Worm (Caenorhabditis elegans) whole organism, L4/young adult: ENCODE data around the gene C31H1.2.

Experiments
- W03F9.2 ChIP-seq: fragments of 150-350 bp; optimal IDR thresholded peaks from 2 replicates; lab custom pipeline; 2014; ENCODE audit warnings: missing biosample characterization, missing genetic modification characterization
- dao-5 ChIP-seq: sonication (generic microtip); optimal IDR thresholded peaks from 2 replicates; lab custom pipeline; 2016; ENCODE audit warnings: missing genotype, missing genetic modification characterization, moderate library complexity, missing compliant biosample characterization
- him-1 ChIP-seq: sonication (generic microtip); optimal IDR thresholded peaks from 2 replicates; lab custom pipeline; 2016; ENCODE audit warnings: missing genotype, missing genetic modification reagents, missing genetic modification characterization, missing compliant biosample characterization

Gene C31H1.2

DNA sequence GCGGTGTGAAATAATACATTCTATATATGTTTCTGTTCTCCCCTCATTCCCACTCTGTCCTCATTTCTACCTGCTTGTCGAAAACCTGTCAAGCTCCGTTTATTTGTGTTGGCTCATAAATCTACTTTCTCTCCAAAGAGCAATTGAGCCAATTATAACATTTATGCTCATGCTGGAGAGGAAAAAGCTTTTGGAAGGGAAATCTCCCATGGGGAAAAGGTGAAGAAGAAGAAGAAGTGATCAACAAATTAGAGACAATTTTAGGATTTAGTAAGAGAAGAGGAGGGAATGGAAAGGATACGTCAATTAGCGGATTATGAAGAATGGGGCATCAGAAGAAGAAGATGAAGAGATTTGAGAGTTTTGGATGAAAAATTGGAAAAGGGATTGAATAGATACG is 18.6 kb downstream of the C31H1.2 start:
- TF ChIP-seq him-1 (tag; lab: Kevin White, UChicago) (no peak), dao-5 (no peak), W03F9.2 (tag; lab: Kevin White, UChicago) (no peak)

DNA sequence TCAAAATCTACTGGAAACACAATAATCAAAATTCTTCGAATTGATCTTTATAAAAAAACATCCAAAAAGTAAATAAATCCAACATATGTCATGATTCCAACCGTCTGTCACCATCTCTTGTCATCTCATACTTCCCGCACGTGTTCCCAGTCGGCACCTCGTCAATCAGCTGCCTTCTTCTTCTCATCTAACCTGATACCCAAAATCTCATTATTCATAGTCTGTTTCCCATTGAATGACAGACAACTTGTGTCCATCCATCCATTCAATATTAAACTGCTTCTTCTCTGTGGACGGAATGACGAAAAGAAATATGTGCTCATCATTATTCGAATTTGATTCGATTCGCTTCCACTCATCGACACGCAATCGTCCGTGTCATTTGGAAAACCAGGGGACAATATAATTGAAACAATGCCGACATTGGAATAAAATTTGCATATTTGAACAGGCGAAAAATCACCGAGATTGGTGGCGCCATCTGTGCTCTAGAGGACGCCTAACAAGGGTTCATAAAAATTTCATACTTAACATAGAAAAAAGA is 20.1 kb downstream of the C31H1.2 start:
- no peak for TF ChIP-seq W03F9.2 (tag; lab: Kevin White, UChicago)

DNA sequence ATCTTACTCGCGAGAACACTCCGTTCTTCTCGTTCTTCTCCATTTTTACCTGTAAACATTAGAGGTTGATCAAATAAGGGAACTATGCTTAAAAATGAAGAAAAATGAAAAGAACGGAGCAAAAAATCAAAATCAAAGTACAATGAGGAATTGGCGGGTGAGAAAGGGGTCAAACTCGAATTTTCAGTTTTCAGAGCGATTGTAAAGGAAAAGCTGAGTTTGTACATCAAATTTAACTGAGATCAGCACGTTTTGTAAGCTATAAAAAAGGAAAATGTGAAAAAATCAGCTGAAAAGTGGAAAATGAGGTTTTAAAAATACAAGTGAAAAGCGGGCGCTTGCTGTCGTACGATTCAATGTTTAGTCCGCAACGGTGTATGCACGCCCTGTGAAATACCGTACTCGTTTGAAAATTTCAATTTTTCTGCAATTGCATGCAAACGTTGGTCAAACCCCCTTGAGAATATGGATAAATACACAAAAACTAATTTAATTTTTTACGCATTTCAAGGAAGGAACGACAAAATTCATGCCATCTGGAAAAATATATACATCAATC is 23.1 kb downstream of the C31H1.2 start, which contains the start of gene oops-1:
Gene oops-1, minus strand, starts transcription at position 51 of the 559 bp plus-strand sequence.
- TF ChIP-seq dao-5 (no peak), him-1 (tag; lab: Kevin White, UChicago) (no peak), W03F9.2 (tag; lab: Kevin White, UChicago) (peak; percentile 13)

DNA sequence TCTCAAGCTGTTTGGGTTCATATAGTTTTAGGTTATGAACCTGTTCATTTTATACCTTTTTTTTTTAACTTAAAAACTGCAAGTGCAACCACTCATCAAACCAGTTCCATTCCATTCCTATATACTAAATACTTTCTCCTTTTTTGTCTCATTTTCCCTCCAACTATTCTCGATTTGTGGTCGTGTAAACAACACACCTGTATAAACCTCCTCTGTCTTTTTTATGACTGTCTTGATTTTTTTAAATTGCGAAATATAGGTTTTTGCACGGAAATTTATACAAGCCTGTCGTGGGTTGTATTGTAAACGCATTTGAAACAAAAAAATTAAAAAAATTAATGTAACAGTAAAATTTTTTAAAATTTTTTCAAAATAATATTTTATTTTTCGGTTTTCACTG is 25.4 kb downstream of the C31H1.2 start:
- no peak for TF ChIP-seq W03F9.2 (tag; lab: Kevin White, UChicago)
- TF ChIP-seq dao-5, result no peak
- TF ChIP-seq him-1 (tag; lab: Kevin White, UChicago), result no peak

- TF ChIP-seq W03F9.2 (tag; lab: Kevin White, UChicago) (no peak), dao-5 (no peak), him-1 (tag; lab: Kevin White, UChicago) (no peak)
Observed at ce11 chrIV:5817459-5817858, 26.4 kb downstream of the C31H1.2 start.

- TF ChIP-seq dao-5 (no peak), him-1 (tag; lab: Kevin White, UChicago) (no peak), W03F9.2 (tag; lab: Kevin White, UChicago) (no peak)
Observed at ce11 chrIV:5820056-5820799, 29.1 kb downstream of the C31H1.2 start.

- TF ChIP-seq W03F9.2 (tag; lab: Kevin White, UChicago), result no peak
- no peak for TF ChIP-seq him-1 (tag; lab: Kevin White, UChicago)
- TF ChIP-seq dao-5, result no peak
Observed at ce11 chrIV:5820953-5821352, 29.9 kb downstream of the C31H1.2 start.

DNA sequence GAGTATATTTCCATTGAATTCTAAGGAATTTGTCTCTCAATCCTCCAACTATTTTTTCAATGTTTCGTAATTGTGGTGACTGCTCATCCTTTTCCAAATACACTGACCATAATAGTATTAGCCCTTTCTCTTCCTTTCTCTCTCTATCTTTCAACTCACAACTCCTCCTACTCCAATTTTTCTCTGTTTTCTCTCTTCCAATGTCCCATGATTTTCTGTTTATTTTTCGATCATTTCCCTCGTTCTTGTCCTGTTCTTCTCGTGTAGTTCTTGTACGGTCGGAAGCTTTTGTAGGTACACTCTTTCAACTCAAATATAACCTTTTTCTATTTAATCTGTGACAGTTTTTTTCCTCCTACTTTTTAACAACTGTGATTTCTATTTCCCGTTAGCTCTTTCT is 30.9 kb downstream of the C31H1.2 start:
- TF ChIP-seq W03F9.2 (tag; lab: Kevin White, UChicago) (no peak), dao-5 (no peak), him-1 (tag; lab: Kevin White, UChicago) (no peak)

DNA sequence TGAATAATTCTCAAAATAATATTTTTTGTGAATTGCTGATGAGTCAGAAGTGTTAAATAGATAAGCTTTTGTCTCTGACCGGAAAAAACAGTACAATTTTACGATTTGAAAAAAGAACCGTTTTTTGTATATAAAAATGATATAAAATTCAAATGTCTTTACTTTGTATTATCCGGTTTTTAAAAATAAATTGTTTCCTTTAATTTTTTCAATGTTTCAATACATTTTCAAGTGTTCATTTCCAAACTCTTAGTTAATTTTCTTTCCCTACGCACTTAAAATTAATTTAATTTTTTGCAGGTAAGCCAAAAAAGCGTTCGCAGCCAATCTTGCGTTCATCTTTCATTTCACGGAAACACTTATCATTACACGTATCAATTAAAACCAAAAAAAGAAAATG is 33.4 kb downstream of the C31H1.2 start, which contains the start of gene egal-1:
Gene egal-1, plus strand, starts transcription at position 301 of the 400 bp plus-strand sequence.
- no peak for TF ChIP-seq him-1 (tag; lab: Kevin White, UChicago)
- no peak for TF ChIP-seq dao-5
- no peak for TF ChIP-seq W03F9.2 (tag; lab: Kevin White, UChicago)

DNA sequence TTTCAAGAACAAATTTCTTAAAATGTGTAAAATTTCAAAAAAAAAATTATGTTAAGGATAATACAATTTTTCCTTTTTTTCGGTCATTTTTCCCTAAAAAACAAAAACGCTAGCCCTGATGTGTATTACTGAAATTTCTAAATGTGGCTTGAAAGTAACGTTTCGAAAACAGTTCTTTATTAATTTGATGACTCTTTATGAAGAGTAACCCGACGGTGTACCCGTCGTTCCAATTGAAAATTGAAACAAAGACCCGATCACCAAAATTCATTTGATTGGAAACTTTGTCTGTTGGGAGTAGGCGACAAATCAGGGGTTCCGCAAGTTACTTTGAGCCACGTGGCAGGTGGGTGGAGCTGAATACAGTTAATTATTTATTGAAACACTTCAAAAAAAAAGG is 41.7 kb downstream of the C31H1.2 start:
- no peak for TF ChIP-seq W03F9.2 (tag; lab: Kevin White, UChicago)
- TF ChIP-seq dao-5, result no peak
- TF ChIP-seq him-1 (tag; lab: Kevin White, UChicago), result no peak

DNA sequence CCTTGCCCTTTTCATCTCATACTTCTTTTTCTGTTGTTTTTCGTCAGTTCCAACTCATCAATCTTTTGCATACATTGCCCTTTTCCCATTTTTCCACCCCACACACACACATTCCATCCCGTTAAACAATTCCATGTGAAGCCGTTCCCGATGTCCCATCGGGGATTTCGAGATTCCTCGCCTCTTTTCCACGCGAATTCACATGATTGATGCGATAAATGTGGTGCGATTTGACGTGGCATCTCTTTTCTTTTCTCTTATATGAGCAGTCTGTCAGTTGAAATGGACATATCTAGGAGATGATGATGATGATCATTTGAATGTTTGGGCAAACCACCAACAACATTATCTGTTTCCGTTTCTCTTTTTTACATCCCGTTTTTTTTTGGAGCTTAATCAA is 43.1 kb downstream of the C31H1.2 start:
- no peak for TF ChIP-seq dao-5
- no peak for TF ChIP-seq W03F9.2 (tag; lab: Kevin White, UChicago)
- TF ChIP-seq him-1 (tag; lab: Kevin White, UChicago), result no peak

- TF ChIP-seq dao-5 (no peak), him-1 (tag; lab: Kevin White, UChicago) (no peak), W03F9.2 (tag; lab: Kevin White, UChicago) (no peak)
Observed at ce11 chrIV:5839178-5839577, 48.1 kb downstream of the C31H1.2 start, which contains the start of gene C06E7.2. TSS of gene C06E7.2 (plus strand) at chrIV:5839478.

DNA sequence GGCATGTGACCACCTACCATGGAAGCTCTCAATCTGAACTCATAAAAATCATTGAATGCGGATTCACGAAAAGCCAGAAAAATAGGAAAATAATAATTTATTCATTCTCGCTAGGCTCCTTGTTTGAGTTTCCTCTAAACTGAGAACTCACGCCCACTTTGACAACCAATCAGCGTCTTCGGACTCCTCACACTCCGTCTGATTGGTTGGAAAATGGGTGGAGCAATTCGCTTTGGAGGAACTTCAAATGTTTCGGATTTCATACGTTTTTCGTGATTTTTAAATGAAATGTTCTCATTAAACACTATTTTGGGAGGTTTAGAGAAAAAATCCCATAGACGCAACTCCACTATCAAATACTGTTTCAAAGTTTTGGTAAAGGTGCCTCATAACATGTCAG is 51.8 kb downstream of the C31H1.2 start:
- TF ChIP-seq him-1 (tag; lab: Kevin White, UChicago), result no peak
- TF ChIP-seq dao-5, result no peak
- no peak for TF ChIP-seq W03F9.2 (tag; lab: Kevin White, UChicago)
